Fruit fly (Drosophila melanogaster) whole organism, embryonic: Measurements from ENCODE around the gene Root.

Experiments used
- Adf1 ChIP-seq: fragments of 200-800 bp; sonication (Bioruptor generic); IDR thresholded peaks from 2 replicates; pipeline ENCODE4 v1.3.6; 2022; ENCODE audit warnings: missing biosample characterization, missing genetic modification characterization
- Atf6 ChIP-seq: fragments of 200-800 bp; sonication (Bioruptor generic); IDR thresholded peaks from 2 replicates; pipeline ENCODE4 v1.3.6; 2022; ENCODE audit warnings: missing biosample characterization, missing genetic modification characterization
- BtbVII ChIP-seq: fragments of 200-800 bp; sonication (Bioruptor generic); optimal IDR thresholded peaks from 3 replicates; lab custom pipeline; 2017; ENCODE audit warnings: missing biosample characterization, mild to moderate bottlenecking, missing genetic modification characterization
- CG10654 ChIP-seq: fragments of 200-800 bp; sonication (Bioruptor generic); optimal IDR thresholded peaks from 2 replicates; lab custom pipeline; 2016; ENCODE audit warnings: missing biosample characterization, missing genetic modification characterization
- CG10959 ChIP-seq: fragments of 200-800 bp; sonication (Bioruptor generic); IDR thresholded peaks from 2 replicates; pipeline ENCODE4 v1.3.6; 2022; ENCODE audit warnings: missing biosample characterization, missing genetic modification characterization
- CG11247 ChIP-seq: fragments of 200-800 bp; sonication (Bioruptor generic); IDR thresholded peaks from 2 replicates; pipeline ENCODE4 v1.3.6; 2022; ENCODE audit warnings: missing biosample characterization, missing genetic modification characterization
- CG12391 ChIP-seq: fragments of 200-800 bp; sonication (Bioruptor generic); optimal IDR thresholded peaks from 3 replicates; lab custom pipeline; 2018; ENCODE audit warnings: missing biosample characterization, mild to moderate bottlenecking, missing genetic modification characterization, moderate library complexity
- CG12744 ChIP-seq: fragments of 200-800 bp; sonication (Bioruptor generic); optimal IDR thresholded peaks from 2 replicates; lab custom pipeline; 2016; ENCODE audit warnings: missing biosample characterization, missing genetic modification characterization
- CG13296 ChIP-seq: fragments of 200-800 bp; sonication (Bioruptor generic); optimal IDR thresholded peaks from 3 replicates; lab custom pipeline; 2018; ENCODE audit warnings: missing biosample characterization, mild to moderate bottlenecking, missing genetic modification characterization
- CG13624 ChIP-seq: fragments of 200-800 bp; sonication (Bioruptor generic); optimal IDR thresholded peaks from 2 replicates; lab custom pipeline; 2016; ENCODE audit warnings: missing biosample characterization, missing genetic modification characterization
- CG14710 ChIP-seq: fragments of 200-800 bp; sonication (Bioruptor generic); optimal IDR thresholded peaks from 3 replicates; lab custom pipeline; 2019; ENCODE audit warnings: missing biosample characterization, mild to moderate bottlenecking, missing genetic modification characterization, moderate library complexity
- CG1603 ChIP-seq: fragments of 200-800 bp; sonication (Bioruptor generic); optimal IDR thresholded peaks from 2 replicates; lab custom pipeline; 2019; ENCODE audit warnings: missing biosample characterization, mild to moderate bottlenecking, missing genetic modification characterization, moderate library complexity
- CG1647 ChIP-seq: fragments of 200-800 bp; sonication (Bioruptor generic); optimal IDR thresholded peaks from 3 replicates; lab custom pipeline; 2016; ENCODE audit warnings: missing biosample characterization, missing genetic modification characterization
- CG17361 ChIP-seq: fragments of 200-800 bp; sonication (Bioruptor generic); IDR thresholded peaks from 3 replicates; pipeline ENCODE4 v1.3.6; 2022; ENCODE audit warnings: missing biosample characterization, missing genetic modification characterization
- CG17568 ChIP-seq: fragments of 200-800 bp; sonication (Bioruptor generic); optimal IDR thresholded peaks from 2 replicates; lab custom pipeline; 2018; ENCODE audit warnings: missing biosample characterization, mild to moderate bottlenecking, missing genetic modification characterization, moderate library complexity
- CG18476 ChIP-seq: fragments of 200-800 bp; sonication (Bioruptor generic); optimal IDR thresholded peaks from 2 replicates; lab custom pipeline; 2016; ENCODE audit warnings: missing biosample characterization, mild to moderate bottlenecking, missing genetic modification characterization
- CG2712 ChIP-seq: fragments of 200-800 bp; optimal IDR thresholded peaks from 3 replicates; lab custom pipeline; 2019; ENCODE audit warnings: missing biosample characterization, mild to moderate bottlenecking, missing genetic modification characterization, moderate library complexity
- CG31224 ChIP-seq: fragments of 200-800 bp; sonication (Bioruptor generic); IDR thresholded peaks from 2 replicates; pipeline ENCODE4 v1.3.6; 2022; ENCODE audit warnings: missing biosample characterization, missing genetic modification characterization
- CG33213 ChIP-seq: fragments of 200-800 bp; sonication (Bioruptor generic); optimal IDR thresholded peaks from 3 replicates; lab custom pipeline; 2016; ENCODE audit warnings: missing biosample characterization, missing genetic modification characterization
- CG4328 ChIP-seq: fragments of 200-800 bp; sonication (Bioruptor generic); optimal IDR thresholded peaks from 3 replicates; lab custom pipeline; 2017; ENCODE audit warnings: missing biosample characterization, missing genetic modification reagents, missing genetic modification characterization
- CG6654 ChIP-seq: fragments of 200-800 bp; sonication (Bioruptor generic); optimal IDR thresholded peaks from 2 replicates; lab custom pipeline; 2017; ENCODE audit warnings: missing biosample characterization, mild to moderate bottlenecking, missing genetic modification characterization
- CG7963 ChIP-seq: fragments of 200-800 bp; sonication (Bioruptor generic); IDR thresholded peaks from 3 replicates; pipeline ENCODE4 v1.3.6; 2022; ENCODE audit warnings: missing biosample characterization, missing genetic modification characterization; ENCODE audit not compliant: partially characterized antibody
- CG8290 ChIP-seq, 3 experiments: fragments of 200-800 bp; sonication (Bioruptor generic); optimal IDR thresholded peaks; 2 replicates each; lab custom pipeline; 2016 to 2019; ENCODE audit warnings: missing biosample characterization in 3 of 3, missing genetic modification characterization in 3 of 3, mild to moderate bottlenecking in 2 of 3, moderate library complexity in 1 of 3
- CG9797 ChIP-seq: fragments of 200-800 bp; sonication (Bioruptor generic); optimal IDR thresholded peaks from 3 replicates; lab custom pipeline; 2018; ENCODE audit warnings: missing biosample characterization, mild to moderate bottlenecking, missing genetic modification characterization
- Fer3 ChIP-seq: fragments of 200-800 bp; sonication (Bioruptor generic); optimal IDR thresholded peaks from 2 replicates; lab custom pipeline; 2018; ENCODE audit warnings: missing biosample characterization, mild to moderate bottlenecking, missing genetic modification characterization, moderate library complexity
- Hr39 ChIP-seq: fragments of >200 bp; optimal IDR thresholded peaks from 2 replicates; lab custom pipeline; 2017
- Hr51 ChIP-seq, 2 experiments: fragments of 200-800 bp; sonication (Bioruptor generic); optimal IDR thresholded peaks; 2 replicates in 1 of 2; 3 replicates in 1 of 2; lab custom pipeline; 2016 to 2018; ENCODE audit warnings: missing biosample characterization in 2 of 2, missing genetic modification characterization in 2 of 2, mild to moderate bottlenecking in 1 of 2, moderate library complexity in 1 of 2
- Max ChIP-seq: fragments of 200-800 bp; sonication (Bioruptor generic); optimal IDR thresholded peaks from 2 replicates; lab custom pipeline; 2016; ENCODE audit warnings: missing biosample characterization, mild to moderate bottlenecking, missing genetic modification characterization
- Sox102F ChIP-seq: fragments of 200-800 bp; sonication (Bioruptor generic); optimal IDR thresholded peaks from 2 replicates; lab custom pipeline; 2018; ENCODE audit warnings: missing biosample characterization, mild to moderate bottlenecking, missing genetic modification characterization, moderate library complexity
- YL-1 ChIP-seq: fragments of 200-800 bp; sonication (Bioruptor generic); optimal IDR thresholded peaks from 3 replicates; lab custom pipeline; 2017; ENCODE audit warnings: missing biosample characterization, mild to moderate bottlenecking, missing genetic modification characterization
- ara ChIP-seq: fragments of 200-800 bp; sonication (Bioruptor generic); IDR thresholded peaks from 2 replicates; pipeline ENCODE4 v1.3.6; 2022; ENCODE audit warnings: missing biosample characterization, missing genetic modification characterization
- dan ChIP-seq: fragments of 200-800 bp; sonication (Bioruptor generic); IDR thresholded peaks from 2 replicates; pipeline ENCODE4 v1.3.6; 2022; ENCODE audit warnings: missing biosample characterization, missing genetic modification characterization
- fd96Cb ChIP-seq: fragments of 200-800 bp; sonication (Bioruptor generic); optimal IDR thresholded peaks from 2 replicates; lab custom pipeline; 2018; ENCODE audit warnings: missing biosample characterization, mild to moderate bottlenecking, missing genetic modification characterization, moderate library complexity
- gsb-n ChIP-seq: fragments of 200-800 bp; sonication (Bioruptor generic); optimal IDR thresholded peaks from 3 replicates; lab custom pipeline; 2018; ENCODE audit warnings: missing biosample characterization, mild to moderate bottlenecking, missing genetic modification characterization
- ham ChIP-seq: fragments of 200-800 bp; sonication (Bioruptor generic); IDR thresholded peaks from 2 replicates; pipeline ENCODE4 v1.3.6; 2022; ENCODE audit warnings: missing biosample characterization, missing genetic modification characterization
- hkb ChIP-seq, 2 experiments: fragments of 200-800 bp in 1 of 2; fragments of >200 bp in 1 of 2; sonication (Bioruptor generic) in 1 of 2; IDR thresholded peaks in 1 of 2; optimal IDR thresholded peaks in 1 of 2; 2 replicates each; pipeline versions ENCODE4 v1.3.6 to Lab custom; 2017 to 2022; ENCODE audit warnings: missing biosample characterization in 1 of 2, missing genetic modification characterization in 1 of 2
- lola ChIP-seq, 3 experiments: fragments of >200 bp in 2 of 3; fragments of 200-800 bp in 1 of 3; sonication (Bioruptor generic) in 1 of 3; optimal IDR thresholded peaks; 2 replicates each; lab custom pipeline; 2017 to 2019; ENCODE audit warnings: missing biosample characterization in 3 of 3, missing genetic modification characterization in 3 of 3, mild to moderate bottlenecking in 1 of 3, moderate library complexity in 1 of 3
- pita ChIP-seq: fragments of 200-800 bp; sonication (Bioruptor generic); optimal IDR thresholded peaks from 2 replicates; lab custom pipeline; 2017; ENCODE audit warnings: missing biosample characterization, mild to moderate bottlenecking, missing genetic modification characterization
- pnt ChIP-seq: fragments of 200-800 bp; sonication (Bioruptor generic); optimal IDR thresholded peaks from 3 replicates; lab custom pipeline; 2016; ENCODE audit warnings: missing biosample characterization, missing genetic modification characterization
- prd ChIP-seq, 3 experiments: fragments of >200 bp in 2 of 3; fragments of 200-800 bp in 1 of 3; sonication (Bioruptor generic) in 1 of 3; optimal IDR thresholded peaks in 2 of 3; IDR thresholded peaks in 1 of 3; 2 replicates in 2 of 3; 3 replicates in 1 of 3; pipeline versions ENCODE4 v1.3.6 to Lab custom; 2017 to 2022; ENCODE audit warnings: missing biosample characterization in 1 of 3, missing genetic modification characterization in 1 of 3
- sens-2 ChIP-seq: fragments of 200-800 bp; sonication (Bioruptor generic); IDR thresholded peaks from 2 replicates; pipeline ENCODE4 v1.3.6; 2022; ENCODE audit warnings: missing biosample characterization, missing genetic modification characterization
- sima ChIP-seq: fragments of 200-800 bp; sonication (Bioruptor generic); optimal IDR thresholded peaks from 2 replicates; lab custom pipeline; 2016; ENCODE audit warnings: missing biosample characterization, missing genetic modification characterization
- tin ChIP-seq: fragments of 200-800 bp; sonication (Bioruptor generic); optimal IDR thresholded peaks from 3 replicates; lab custom pipeline; 2016; ENCODE audit warnings: missing biosample characterization, missing genetic modification characterization
- trh ChIP-seq: fragments of 200-800 bp; sonication (Bioruptor generic); optimal IDR thresholded peaks from 2 replicates; lab custom pipeline; 2016; ENCODE audit warnings: missing biosample characterization, missing genetic modification characterization
- unpg ChIP-seq: fragments of 200-800 bp; sonication (Bioruptor generic); optimal IDR thresholded peaks from 3 replicates; lab custom pipeline; 2018; ENCODE audit warnings: missing biosample characterization, mild to moderate bottlenecking, missing genetic modification characterization, moderate library complexity
- vfl ChIP-seq: fragments of 200-800 bp; sonication (Bioruptor generic); optimal IDR thresholded peaks from 2 replicates; lab custom pipeline; 2016; ENCODE audit warnings: missing biosample characterization, missing genetic modification characterization
- wek ChIP-seq: fragments of 200-800 bp; sonication (Bioruptor generic); optimal IDR thresholded peaks from 3 replicates; lab custom pipeline; 2018; ENCODE audit warnings: missing biosample characterization, mild to moderate bottlenecking, missing genetic modification characterization, moderate library complexity

Gene Root

DNA sequence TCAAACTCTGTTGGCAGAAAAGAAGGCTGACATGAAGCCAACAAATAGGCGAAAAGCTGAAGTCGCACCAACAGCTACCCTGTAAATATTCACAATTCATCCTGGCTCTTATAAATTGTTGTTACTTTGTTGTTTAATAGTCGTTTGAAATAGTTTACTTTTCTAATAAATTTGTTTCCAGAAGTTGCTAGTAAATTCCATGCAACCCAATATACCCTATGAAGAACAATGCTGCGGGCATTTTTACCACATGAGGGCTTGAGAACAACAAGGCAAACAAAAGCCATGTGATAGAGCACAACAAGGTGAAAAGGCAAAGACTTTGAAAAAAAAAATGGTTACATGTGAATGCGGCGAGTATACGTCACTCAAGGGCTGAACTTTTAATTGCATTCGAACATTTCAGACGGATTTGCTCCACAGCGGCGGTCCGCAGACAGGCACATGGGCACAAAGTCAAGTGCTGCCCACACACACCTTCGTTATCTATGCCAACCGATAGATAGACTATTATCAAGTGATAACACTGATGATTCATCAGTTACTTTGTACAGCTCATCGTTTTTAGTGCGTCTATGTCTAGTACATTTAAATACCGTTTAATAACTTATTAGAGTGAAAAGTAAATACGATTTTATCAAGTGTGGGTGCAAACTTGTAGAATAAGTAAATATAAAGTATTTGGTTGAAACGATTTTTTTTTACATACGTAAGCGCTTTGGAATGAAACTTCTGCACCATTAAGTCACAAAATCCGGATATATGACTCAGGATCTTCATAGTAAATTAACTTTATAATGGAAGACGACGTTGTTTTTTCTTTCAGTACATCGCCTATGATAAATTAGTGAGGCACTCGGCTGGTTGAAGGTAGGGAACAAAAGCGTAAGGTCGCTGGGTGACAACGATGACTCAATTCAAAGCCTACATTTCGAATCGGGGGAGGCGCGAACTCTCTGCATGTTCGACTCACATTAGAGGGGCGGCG lies 13.8 kb upstream of the Root start (continued):
- TF ChIP-seq CG13296 (peak; percentile 37), Hr39 (lab: Kevin White, UChicago) (no peak), CG7963 (GFP tag; lab: Robert Waterston, UW) (no peak), Max (GFP tag; lab: Kevin White, UChicago) (peak; percentile 20), CG9797 (GFP tag; lab: Kevin White, UChicago) (no peak), CG17361 (peak; percentile 51), unpg (GFP tag; lab: Kevin White, UChicago) (peak; percentile 76), CG17568 (peak; percentile 71), fd96Cb (tag; lab: Kevin White, UChicago) (peak; percentile 74), CG1647 (GFP tag; lab: Kevin White, UChicago) (peak; percentile 66), Fer3 (tag; lab: Kevin White, UChicago) (peak; percentile 79), pita (GFP tag; lab: Kevin White, UChicago) (no peak), dan (GFP tag; lab: Robert Waterston, UW) (no peak), tin (GFP tag; lab: Kevin White, UChicago) (peak; percentile 81), CG18476 (GFP tag; lab: Kevin White, UChicago) (peak; percentile 72), CG12744 (peak; percentile 39), lola (GFP tag; optimal IDR thresholded peaks at IDR 0.05; lab: Kevin White, UChicago) (peak in 1 of 3 experiments; percentile 52), CG2712 (tag; lab: Kevin White, UChicago) (peak; percentile 82), Adf1 (GFP tag; lab: Robert Waterston, UW) (peak; percentile 32; the same call in 1 of the 2 replicates), Hr51 (GFP tag; optimal IDR thresholded peaks at IDR 0.05; lab: Kevin White, UChicago) (peak; percentile 70 to 71), CG31224 (peak; percentile 45), pnt (GFP tag; lab: Kevin White, UChicago) (peak; percentile 72), trh (peak; percentile 22), gsb-n (tag; lab: Kevin White, UChicago) (peak; percentile 43), sima (GFP tag; lab: Kevin White, UChicago) (peak; percentile 23), CG1603 (peak; percentile 76), CG33213 (GFP tag; lab: Kevin White, UChicago) (peak; percentile 81), CG12391 (tag; lab: Kevin White, UChicago) (peak; percentile 75), BtbVII (peak; percentile 41), CG6654 (GFP tag; lab: Kevin White, UChicago) (peak; percentile 37)

- TF ChIP-seq CG13624 (GFP tag; lab: Kevin White, UChicago) (peak; percentile 29), Sox102F (peak; percentile 37), hkb (optimal IDR thresholded peaks at IDR 0.05; lab: Kevin White, UChicago) (no peak), hkb (GFP tag; IDR thresholded peaks at IDR 0.05; lab: Robert Waterston, UW) (no peak), ham (GFP tag; lab: Robert Waterston, UW) (no peak), prd (optimal IDR thresholded peaks at IDR 0.05; lab: Kevin White, UChicago) (no peak), prd (GFP tag; IDR thresholded peaks at IDR 0.05; lab: Robert Waterston, UW) (peak; percentile 37; the same call in 2 of the 3 replicates), CG10959 (GFP tag; lab: Robert Waterston, UW) (no peak), YL-1 (GFP tag; lab: Kevin White, UChicago) (no peak), wek (GFP tag; lab: Kevin White, UChicago) (no peak), CG10654 (GFP tag; lab: Kevin White, UChicago) (no peak), CG11247 (GFP tag; lab: Robert Waterston, UW) (no peak), CG13296 (no peak), ara (GFP tag; lab: Robert Waterston, UW) (no peak), CG8290 (GFP tag; optimal IDR thresholded peaks at IDR 0.05; lab: Kevin White, UChicago) (no peak), CG8290 (tag; optimal IDR thresholded peaks at IDR 0.05; lab: Kevin White, UChicago) (peak in 1 of 2 experiments; percentile 2), Atf6 (peak; percentile 40; the same call in 1 of the 2 replicates), CG4328 (no peak), vfl (GFP tag; lab: Kevin White, UChicago) (no peak), CG14710 (tag; lab: Kevin White, UChicago) (no peak), sens-2 (GFP tag; lab: Robert Waterston, UW) (no peak)
Measured at dm6 chr3R:24100717-24101116, 12.4 kb upstream of the Root start.
